Worm (Caenorhabditis elegans): Measurements from ENCODE around the gene ZK1236.5.

ce11 chrIII:8450494-8450893 is 18.5 kb upstream of the ZK1236.5 start:
- TF ChIP-seq sdz-38 (tag; optimal IDR thresholded peaks at IDR 0.05) (no peak), K11D2.4 (GFP tag; IDR thresholded peaks at IDR 0.05) (no peak), attf-3 (GFP tag; conservative IDR thresholded peaks at IDR 0.05) (no peak), tbx-9 (tag; optimal IDR thresholded peaks at IDR 0.05; ENCODE audit: borderline replicate concordance) (no peak), repo-1 (tag; optimal IDR thresholded peaks at IDR 0.05) (peak; percentile 39), nfya-1 (tag; optimal IDR thresholded peaks at IDR 0.05; ENCODE audit: borderline replicate concordance, insufficient read depth) (no peak), F33H1.4 (GFP tag; IDR thresholded peaks at IDR 0.05) (no peak), ama-1 (optimal IDR thresholded peaks at IDR 0.05) (no peak), ama-1 (GFP tag; optimal IDR thresholded peaks at IDR 0.05) (no peak), Y56A3A.18 (GFP tag; IDR thresholded peaks at IDR 0.05) (no peak), ets-4 (GFP tag; optimal IDR thresholded peaks at IDR 0.05) (no peak), mes-4 (tag; optimal IDR thresholded peaks at IDR 0.05) (no peak)

Measured in whole organism, young adult.